Worm (Caenorhabditis elegans) whole organism, midembryonic: ENCODE data around the gene tsp-9.

Experiments
- T22C8.4 ChIP-seq: fragments of 200-800 bp; sonication (Bioruptor generic); IDR thresholded peaks from 2 replicates; pipeline ENCODE4 v1.3.6; 2022; ENCODE audit warnings: missing genetic modification characterization, missing compliant biosample characterization
- cog-1 ChIP-seq: sonication (generic microtip); optimal IDR thresholded peaks from 2 replicates; lab custom pipeline; 2016; ENCODE audit warnings: missing genetic modification characterization, missing compliant biosample characterization
- flt-1 ChIP-seq: fragments of 200-800 bp; sonication (Bioruptor generic); IDR thresholded peaks from 2 replicates; pipeline ENCODE4 v1.3.6; 2022; ENCODE audit warnings: missing genetic modification characterization, missing compliant biosample characterization
- klf-2 ChIP-seq: fragments of 200-800 bp; sonication (Bioruptor generic); conservative IDR thresholded peaks from 2 replicates; pipeline ENCODE4 v1.3.6; 2022; ENCODE audit warnings: missing genetic modification reagents, missing genetic modification characterization, missing compliant biosample characterization
- med-1 ChIP-seq: sonication (generic microtip); optimal IDR thresholded peaks from 2 replicates; lab custom pipeline; 2017; ENCODE audit warnings: missing genetic modification characterization, mild to moderate bottlenecking, missing compliant biosample characterization, antibody characterized with exemption, missing genetic modification reagents; ENCODE audit not compliant: insufficient read depth
- ref-1 ChIP-seq: fragments of 200-800 bp; sonication (Bioruptor generic); conservative IDR thresholded peaks from 2 replicates; pipeline ENCODE4 v1.3.6; 2022; ENCODE audit warnings: missing genetic modification reagents, missing genetic modification characterization, missing compliant biosample characterization
- tab-1 ChIP-seq: fragments of 200-800 bp; sonication (Bioruptor generic); IDR thresholded peaks from 2 replicates; pipeline ENCODE4 v1.3.6; 2022; ENCODE audit warnings: missing genetic modification characterization, missing compliant biosample characterization
- ztf-23 ChIP-seq: fragments of 200-800 bp; sonication (Bioruptor generic); IDR thresholded peaks from 2 replicates; pipeline ENCODE4 v1.3.6; 2022; ENCODE audit warnings: missing genetic modification reagents, missing genetic modification characterization, missing compliant biosample characterization

DNA sequence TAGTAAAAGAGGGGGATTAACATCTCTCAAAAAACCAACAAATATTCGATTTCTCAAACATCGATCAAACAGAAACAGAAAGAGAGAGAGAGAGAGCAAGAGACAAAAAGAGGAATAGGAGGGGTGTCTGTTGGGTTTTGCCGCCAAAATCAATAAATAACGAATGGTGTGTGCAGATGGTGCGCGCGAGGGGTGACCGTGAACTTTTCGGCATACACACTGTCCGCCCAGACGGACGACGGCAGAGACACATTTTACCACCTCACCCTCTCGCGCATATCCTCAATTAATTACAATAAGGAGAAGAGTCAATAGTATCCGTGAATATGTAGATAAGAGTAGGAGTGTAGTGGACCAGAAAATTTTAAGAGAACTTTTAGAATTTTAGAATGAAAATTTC, 23.4 kb upstream of the tsp-9 start:
- TF ChIP-seq ztf-23 (GFP tag; lab: Robert Waterston, UW) (no peak), med-1 (GFP tag; lab: Kevin White, UChicago) (no peak), flt-1 (GFP tag; lab: Robert Waterston, UW) (no peak), ref-1 (GFP tag; lab: Robert Waterston, UW) (no peak), tab-1 (GFP tag; lab: Robert Waterston, UW) (no peak), klf-2 (no peak), T22C8.4 (GFP tag; lab: Robert Waterston, UW) (peak; percentile 48; the same call in 1 of the 2 replicates), cog-1 (tag; lab: Kevin White, UChicago) (no peak)
